Fruit fly (Drosophila melanogaster): Measurements from ENCODE around the gene CG42780.

The CG42780 gene

dm6 chrX:7323649-7324511 is 8.1 kb downstream of the CG42780 start, which contains the start of the genes Atg5 and Dok (continued):
- TF ChIP-seq Aef1 (GFP tag; IDR thresholded peaks at IDR 0.05) (0 out of 3 replicates have a peak, but pooled peaks have one; percentile 15), CHES-1-like (GFP tag; optimal IDR thresholded peaks at IDR 0.05) (no peak), CG13894 (tag; optimal IDR thresholded peaks at IDR 0.05) (peak; percentile 5), odd (GFP tag; optimal IDR thresholded peaks at IDR 0.05) (no peak), stc (GFP tag; IDR thresholded peaks at IDR 0.05) (no peak), CG3838 (GFP tag; optimal IDR thresholded peaks at IDR 0.05) (no peak), ssp (GFP tag; IDR thresholded peaks at IDR 0.05) (peak; percentile 38; the same call in 1 of the 2 replicates), CG15011 (GFP tag; optimal IDR thresholded peaks at IDR 0.05) (no peak), CG12299 (tag; optimal IDR thresholded peaks at IDR 0.05) (no peak), CG9727 (GFP tag; optimal IDR thresholded peaks at IDR 0.05) (no peak), danr (GFP tag; IDR thresholded peaks at IDR 0.05) (no peak), CG12391 (tag; optimal IDR thresholded peaks at IDR 0.05) (peak; percentile 68), CG7271 (tag; optimal IDR thresholded peaks at IDR 0.05) (peak; percentile 19), prd (optimal IDR thresholded peaks at IDR 0.05) (no peak), prd (GFP tag; IDR thresholded peaks at IDR 0.05) (peak; percentile 44; the same call in 1 of the 3 replicates), vnd (GFP tag; IDR thresholded peaks at IDR 0.05; ENCODE audit: partially characterized antibody) (peak; percentile 28; the same call in 1 of the 3 replicates), CG16863 (GFP tag; optimal IDR thresholded peaks at IDR 0.05) (no peak), Antp (GFP tag; optimal IDR thresholded peaks at IDR 0.05) (peak; percentile 29), unpg (GFP tag; optimal IDR thresholded peaks at IDR 0.05) (no peak), Side (GFP tag; optimal IDR thresholded peaks at IDR 0.05) (no peak)

- TF ChIP-seq kni (GFP tag; optimal IDR thresholded peaks at IDR 0.05) (peak; percentile 37), pum (GFP tag; optimal IDR thresholded peaks at IDR 0.05) (no peak), CG3163 (GFP tag; optimal IDR thresholded peaks at IDR 0.05) (no peak), CG31224 (GFP tag; IDR thresholded peaks at IDR 0.05) (no peak), kah (GFP tag; optimal IDR thresholded peaks at IDR 0.05) (no peak), CG18011 (GFP tag; optimal IDR thresholded peaks at IDR 0.05) (no peak), CG13424 (tag; optimal IDR thresholded peaks at IDR 0.05) (no peak), Atf3 (GFP tag; optimal IDR thresholded peaks at IDR 0.05) (no peak), CG14965 (GFP tag; optimal IDR thresholded peaks at IDR 0.05; ENCODE audit: borderline replicate concordance) (no peak), Deaf1 (tag; optimal IDR thresholded peaks at IDR 0.05) (peak; percentile 21), CHES-1-like (GFP tag; optimal IDR thresholded peaks at IDR 0.05) (no peak), CG30403 (GFP tag; optimal IDR thresholded peaks at IDR 0.05) (no peak), CG4707 (GFP tag; optimal IDR thresholded peaks at IDR 0.05) (no peak), pfk (GFP tag; optimal IDR thresholded peaks at IDR 0.05) (no peak), CG8281 (tag; optimal IDR thresholded peaks at IDR 0.05) (peak; percentile 78), CG8478 (optimal IDR thresholded peaks at IDR 0.05) (no peak), CG6813 (GFP tag; optimal IDR thresholded peaks at IDR 0.05) (no peak), CG9797 (GFP tag; optimal IDR thresholded peaks at IDR 0.05) (no peak), pros (GFP tag; optimal IDR thresholded peaks at IDR 0.05) (peak; percentile 37), yki (optimal IDR thresholded peaks at IDR 0.05) (no peak), mam (GFP tag; optimal IDR thresholded peaks at IDR 0.05) (no peak), CG15479 (GFP tag; optimal IDR thresholded peaks at IDR 0.05) (no peak), hth (optimal IDR thresholded peaks at IDR 0.05) (peak; percentile 21), Neu2 (GFP tag; optimal IDR thresholded peaks at IDR 0.05; ENCODE audit: borderline replicate concordance) (no peak), zen (tag; optimal IDR thresholded peaks at IDR 0.05) (peak; percentile 67), CG9727 (GFP tag; optimal IDR thresholded peaks at IDR 0.05) (no peak), sqz (GFP tag; optimal IDR thresholded peaks at IDR 0.05) (peak; percentile 58), CG7271 (tag; optimal IDR thresholded peaks at IDR 0.05) (no peak), CG1024 (GFP tag; IDR thresholded peaks at IDR 0.05) (no peak), Fer2 (tag; optimal IDR thresholded peaks at IDR 0.05) (no peak), Six4 (GFP tag; optimal IDR thresholded peaks at IDR 0.05) (no peak), gem (tag; optimal IDR thresholded peaks at IDR 0.05) (no peak)
Measured at dm6 chrX:7321829-7322228, 10.2 kb downstream of the CG42780 start.
